Worm (Caenorhabditis elegans): Measurements from ENCODE around the gene F43G6.10.

ce11 chrII:11772364-11772763, 36.8 kb upstream of the F43G6.10 start, which contains the start of gene F44E5.15:
- TF ChIP-seq syd-9 (tag; optimal IDR thresholded peaks at IDR 0.05) (no peak), hlh-15 (tag; optimal IDR thresholded peaks at IDR 0.05) (no peak), ttx-3 (tag; optimal IDR thresholded peaks at IDR 0.05) (no peak), npax-4 (tag; optimal IDR thresholded peaks at IDR 0.05) (no peak), unc-3 (GFP tag; conservative IDR thresholded peaks at IDR 0.05) (no peak), unc-3 (tag; optimal IDR thresholded peaks at IDR 0.05) (no peak), fkh-10 (GFP tag; optimal IDR thresholded peaks at IDR 0.05) (no peak), nhr-11 (tag; optimal IDR thresholded peaks at IDR 0.05) (no peak), pha-4 (tag; optimal IDR thresholded peaks at IDR 0.05) (no peak), rnt-1 (tag; optimal IDR thresholded peaks at IDR 0.05) (no peak)
